Fruit fly (Drosophila melanogaster) whole organism, embryonic: ENCODE measurements around the gene Dora.

Source experiments
- Atf-2 ChIP-seq: fragments of 200-800 bp; sonication (Bioruptor generic); optimal IDR thresholded peaks from 2 replicates; lab custom pipeline; 2016; ENCODE audit warnings: missing biosample characterization, missing genetic modification characterization
- Bdp1 ChIP-seq: fragments of 200-800 bp; sonication (Bioruptor generic); optimal IDR thresholded peaks from 3 replicates; lab custom pipeline; 2016; ENCODE audit warnings: missing biosample characterization, missing genetic modification characterization
- CG11398 ChIP-seq: fragments of 200-800 bp; sonication (Bioruptor generic); optimal IDR thresholded peaks from 2 replicates; lab custom pipeline; 2016; ENCODE audit warnings: missing biosample characterization, missing genetic modification characterization
- CG11695 ChIP-seq: fragments of 200-800 bp; sonication (Bioruptor generic); IDR thresholded peaks from 3 replicates; pipeline ENCODE4 v1.3.6; 2022; ENCODE audit warnings: missing biosample characterization, missing genetic modification characterization
- CG12299 ChIP-seq: fragments of 200-800 bp; sonication (Bioruptor generic); optimal IDR thresholded peaks from 2 replicates; lab custom pipeline; 2018; ENCODE audit warnings: missing biosample characterization, mild to moderate bottlenecking, missing genetic modification characterization
- CG12659 ChIP-seq: fragments of 200-800 bp; sonication (Bioruptor generic); optimal IDR thresholded peaks from 3 replicates; lab custom pipeline; 2017; ENCODE audit warnings: mild to moderate bottlenecking, missing biosample characterization, missing genetic modification reagents, missing genetic modification characterization
- CG13123 ChIP-seq: fragments of 200-800 bp; sonication (Bioruptor generic); optimal IDR thresholded peaks from 2 replicates; lab custom pipeline; 2016; ENCODE audit warnings: missing biosample characterization, missing genetic modification characterization
- CG13624 ChIP-seq: fragments of 200-800 bp; sonication (Bioruptor generic); optimal IDR thresholded peaks from 2 replicates; lab custom pipeline; 2016; ENCODE audit warnings: missing biosample characterization, missing genetic modification characterization
- CG15269 ChIP-seq: fragments of 200-800 bp; sonication (Bioruptor generic); optimal IDR thresholded peaks from 2 replicates; lab custom pipeline; 2018; ENCODE audit warnings: missing biosample characterization, mild to moderate bottlenecking, missing genetic modification characterization, moderate library complexity
- CG1529 ChIP-seq: fragments of 200-800 bp; sonication (Bioruptor generic); optimal IDR thresholded peaks from 3 replicates; lab custom pipeline; 2018; ENCODE audit warnings: missing biosample characterization, missing genetic modification characterization
- CG18262 ChIP-seq: fragments of 200-800 bp; optimal IDR thresholded peaks from 3 replicates; lab custom pipeline; 2019; ENCODE audit warnings: missing biosample characterization, mild to moderate bottlenecking, missing genetic modification characterization, moderate library complexity
- CG2120 ChIP-seq: fragments of 200-800 bp; sonication (Bioruptor generic); optimal IDR thresholded peaks from 3 replicates; lab custom pipeline; 2016; ENCODE audit warnings: missing biosample characterization, missing genetic modification characterization
- CG4730 ChIP-seq: fragments of 200-800 bp; sonication (Bioruptor generic); IDR thresholded peaks from 2 replicates; pipeline ENCODE4 v1.3.6; 2022; ENCODE audit warnings: missing biosample characterization, missing genetic modification characterization
- CG5953 ChIP-seq: fragments of 200-800 bp; sonication (Bioruptor generic); IDR thresholded peaks from 2 replicates; pipeline ENCODE4 v1.3.6; 2022; ENCODE audit warnings: missing biosample characterization, missing genetic modification characterization
- CG6272 ChIP-seq: fragments of 200-800 bp; sonication (Bioruptor generic); IDR thresholded peaks from 2 replicates; pipeline ENCODE4 v1.3.6; 2022; ENCODE audit warnings: missing biosample characterization, missing genetic modification characterization
- CG7357 ChIP-seq: fragments of 200-800 bp; sonication (Bioruptor generic); IDR thresholded peaks from 3 replicates; pipeline ENCODE4 v1.3.6; 2022; ENCODE audit warnings: missing biosample characterization, missing genetic modification characterization
- Drgx ChIP-seq: fragments of 200-800 bp; sonication (Bioruptor generic); IDR thresholded peaks from 2 replicates; pipeline ENCODE4 v1.3.6; 2022; ENCODE audit warnings: missing biosample characterization, missing genetic modification characterization
- E2f1 ChIP-seq: fragments of 200-800 bp; sonication (Bioruptor generic); IDR thresholded peaks from 2 replicates; pipeline ENCODE4 v1.3.6; 2022; ENCODE audit warnings: missing biosample characterization, missing genetic modification characterization
- H15 ChIP-seq: fragments of 200-800 bp; sonication (Bioruptor generic); IDR thresholded peaks from 3 replicates; pipeline ENCODE4 v1.3.6; 2022; ENCODE audit warnings: missing biosample characterization, missing genetic modification characterization
- Lhr ChIP-seq: fragments of 200-800 bp; sonication (Bioruptor generic); optimal IDR thresholded peaks from 3 replicates; lab custom pipeline; 2017; ENCODE audit warnings: mild to moderate bottlenecking, missing biosample characterization, missing genetic modification reagents, missing genetic modification characterization
- Max ChIP-seq: fragments of 200-800 bp; sonication (Bioruptor generic); optimal IDR thresholded peaks from 2 replicates; lab custom pipeline; 2016; ENCODE audit warnings: missing biosample characterization, mild to moderate bottlenecking, missing genetic modification characterization
- Med ChIP-seq: fragments of 200-800 bp; sonication (Bioruptor generic); peaks from one replicate; lab custom pipeline; 2016; ENCODE audit warnings: missing biosample characterization, missing genetic modification characterization, mild to moderate bottlenecking, inconsistent platforms, moderate library complexity
- PHDP ChIP-seq: fragments of 200-800 bp; sonication (Bioruptor generic); optimal IDR thresholded peaks from 3 replicates; lab custom pipeline; 2018; ENCODE audit warnings: missing biosample characterization, mild to moderate bottlenecking, missing genetic modification characterization, moderate library complexity
- Ptx1 ChIP-seq: fragments of 200-800 bp; sonication (Bioruptor generic); IDR thresholded peaks from 2 replicates; pipeline ENCODE4 v1.3.6; 2022; ENCODE audit warnings: missing biosample characterization, missing genetic modification characterization
- Side ChIP-seq: fragments of 200-800 bp; sonication (Bioruptor generic); optimal IDR thresholded peaks from 2 replicates; lab custom pipeline; 2016; ENCODE audit warnings: missing biosample characterization, missing genetic modification characterization
- Spps ChIP-seq: fragments of 200-800 bp; sonication (Bioruptor generic); optimal IDR thresholded peaks from 2 replicates; lab custom pipeline; 2018; ENCODE audit warnings: missing biosample characterization, mild to moderate bottlenecking, missing genetic modification characterization
- Sry-δ ChIP-seq: fragments of 200-800 bp; sonication (Bioruptor generic); optimal IDR thresholded peaks from 2 replicates; lab custom pipeline; 2016; ENCODE audit warnings: missing biosample characterization, missing genetic modification characterization
- Trl ChIP-seq, 3 experiments: fragments of >200 bp in 2 of 3; fragments of 200-800 bp in 1 of 3; sonication (Bioruptor generic) in 1 of 3; optimal IDR thresholded peaks; 2 replicates in 1 of 3; 3 replicates in 2 of 3; lab custom pipeline; 2016 to 2017; ENCODE audit warnings: missing biosample characterization in 1 of 3, missing genetic modification characterization in 1 of 3
- Xbp1 ChIP-seq: fragments of 200-800 bp; sonication (Bioruptor generic); optimal IDR thresholded peaks from 3 replicates; lab custom pipeline; 2016; ENCODE audit warnings: missing biosample characterization, mild to moderate bottlenecking, missing genetic modification characterization
- Xrp1 ChIP-seq: fragments of 200-800 bp; sonication (Bioruptor generic); IDR thresholded peaks from 2 replicates; pipeline ENCODE4 v1.3.6; 2022; ENCODE audit warnings: missing biosample characterization, missing genetic modification characterization
- bsh ChIP-seq, 2 experiments: fragments of 200-800 bp; sonication (Bioruptor generic); optimal IDR thresholded peaks; 2 replicates each; lab custom pipeline; 2017 to 2018; ENCODE audit warnings: mild to moderate bottlenecking in 2 of 2, missing biosample characterization in 2 of 2, missing genetic modification characterization in 2 of 2, moderate library complexity in 1 of 2
- chinmo ChIP-seq: fragments of 200-800 bp; sonication (Bioruptor generic); IDR thresholded peaks from 4 replicates; pipeline ENCODE4 v1.3.6; 2022; ENCODE audit warnings: missing biosample characterization, missing genetic modification characterization; ENCODE audit not compliant: partially characterized antibody
- dm ChIP-seq: fragments of 200-800 bp; sonication (Bioruptor generic); optimal IDR thresholded peaks from 3 replicates; lab custom pipeline; 2016; ENCODE audit warnings: missing biosample characterization, missing genetic modification characterization
- esg ChIP-seq: fragments of 200-800 bp; sonication (Bioruptor generic); conservative IDR thresholded peaks from 2 replicates; pipeline ENCODE4 v1.3.6; 2022; ENCODE audit warnings: missing biosample characterization, missing genetic modification characterization
- eve ChIP-seq, 2 experiments: fragments of >200 bp; optimal IDR thresholded peaks; 2 replicates each; lab custom pipeline; 2017; ENCODE audit warnings: missing biosample characterization in 2 of 2, missing genetic modification characterization in 2 of 2
- grn ChIP-seq: fragments of 200-800 bp; sonication (Bioruptor generic); optimal IDR thresholded peaks from 3 replicates; lab custom pipeline; 2017; ENCODE audit warnings: missing biosample characterization, missing genetic modification characterization
- hb ChIP-seq: fragments of 200-800 bp; sonication (Bioruptor generic); IDR thresholded peaks from 3 replicates; pipeline ENCODE4 v1.3.6; 2022; ENCODE audit warnings: missing biosample characterization, missing genetic modification characterization; ENCODE audit not compliant: partially characterized antibody
- hth ChIP-seq: fragments of >200 bp; optimal IDR thresholded peaks from 2 replicates; lab custom pipeline; 2017; ENCODE audit warnings: inconsistent platforms
- jigr1 ChIP-seq: fragments of 200-800 bp; sonication (Bioruptor generic); IDR thresholded peaks from 3 replicates; pipeline ENCODE4 v1.3.6; 2022; ENCODE audit warnings: missing biosample characterization, missing genetic modification characterization
- jing ChIP-seq: fragments of 200-800 bp; sonication (Bioruptor generic); optimal IDR thresholded peaks from 2 replicates; lab custom pipeline; 2018; ENCODE audit warnings: missing biosample characterization, mild to moderate bottlenecking, missing genetic modification characterization
- jumu ChIP-seq: fragments of 200-800 bp; sonication (Bioruptor generic); optimal IDR thresholded peaks from 3 replicates; lab custom pipeline; 2016; ENCODE audit warnings: missing biosample characterization, missing genetic modification characterization
- klu ChIP-seq: fragments of 200-800 bp; sonication (Bioruptor generic); IDR thresholded peaks from 2 replicates; pipeline ENCODE4 v1.3.6; 2022; ENCODE audit warnings: missing biosample characterization, missing genetic modification characterization
- otp ChIP-seq: fragments of 200-800 bp; sonication (Bioruptor generic); IDR thresholded peaks from 3 replicates; pipeline ENCODE4, ENCODE4 v1.3.6; 2022; ENCODE audit warnings: missing biosample characterization, missing genetic modification characterization
- peb ChIP-seq: fragments of 200-800 bp; sonication (Bioruptor generic); IDR thresholded peaks from 2 replicates; pipeline ENCODE4 v1.3.6; 2022; ENCODE audit warnings: missing biosample characterization, missing genetic modification characterization
- pzg ChIP-seq: fragments of 200-800 bp; sonication (Bioruptor generic); optimal IDR thresholded peaks from 3 replicates; lab custom pipeline; 2018; ENCODE audit warnings: missing biosample characterization, mild to moderate bottlenecking, missing genetic modification characterization, moderate library complexity
- row ChIP-seq: fragments of 200-800 bp; sonication (Bioruptor generic); IDR thresholded peaks from 3 replicates; pipeline ENCODE4 v1.3.6; 2022; ENCODE audit warnings: missing biosample characterization, missing genetic modification characterization
- sens ChIP-seq: fragments of 200-800 bp; sonication (Bioruptor generic); peaks from one replicate; lab custom pipeline; 2016; ENCODE audit warnings: missing biosample characterization, missing genetic modification characterization
- seq ChIP-seq: fragments of 200-800 bp; sonication (Bioruptor generic); IDR thresholded peaks from 2 replicates; pipeline ENCODE4 v1.3.6; 2022; ENCODE audit warnings: missing biosample characterization, missing genetic modification characterization
- so ChIP-seq: fragments of 200-800 bp; sonication (Bioruptor generic); IDR thresholded peaks from 3 replicates; pipeline ENCODE4 v1.3.6; 2022; ENCODE audit warnings: missing biosample characterization, missing genetic modification characterization
- toy ChIP-seq: fragments of 200-800 bp; sonication (Bioruptor generic); IDR thresholded peaks from 2 replicates; pipeline ENCODE4 v1.3.6; 2022; ENCODE audit warnings: missing biosample characterization, missing genetic modification characterization
- unpg ChIP-seq: fragments of 200-800 bp; sonication (Bioruptor generic); optimal IDR thresholded peaks from 3 replicates; lab custom pipeline; 2018; ENCODE audit warnings: missing biosample characterization, mild to moderate bottlenecking, missing genetic modification characterization, moderate library complexity

The Dora gene

dm6 chrX:18837046-18837445 lies 26.7 kb upstream of the Dora start (continued):
- TF ChIP-seq CG13123 (GFP tag; lab: Kevin White, UChicago) (no peak), CG1529 (GFP tag; lab: Kevin White, UChicago) (peak; percentile 21), CG11695 (GFP tag; lab: Robert Waterston, UW) (peak; percentile 45; the same call in 1 of the 3 replicates), Xrp1 (GFP tag; lab: Robert Waterston, UW) (peak; percentile 73), Max (GFP tag; lab: Kevin White, UChicago) (no peak), bsh (GFP tag; optimal IDR thresholded peaks at IDR 0.05; lab: Kevin White, UChicago) (peak in 1 of 2 experiments; percentile 42), row (GFP tag; lab: Robert Waterston, UW) (peak; percentile 86), Spps (no peak), dm (peak; percentile 14), chinmo (GFP tag; lab: Robert Waterston, UW) (no peak), Drgx (GFP tag; lab: Robert Waterston, UW) (peak; percentile 60), CG7357 (peak; percentile 48; the same call in 1 of the 3 replicates), sens (GFP tag; lab: Kevin White, UChicago) (peak; percentile 83), CG12299 (no peak), Side (GFP tag; lab: Kevin White, UChicago) (peak; percentile 22), so (GFP tag; lab: Robert Waterston, UW) (peak; percentile 79), toy (GFP tag; lab: Robert Waterston, UW) (no peak), CG13624 (no peak), peb (GFP tag; lab: Robert Waterston, UW) (no peak), CG2120 (GFP tag; lab: Kevin White, UChicago) (peak; percentile 35), Trl (optimal IDR thresholded peaks at IDR 0.05; lab: Kevin White, UChicago) (no peak), Trl (GFP tag; optimal IDR thresholded peaks at IDR 0.05; lab: Kevin White, UChicago) (peak; percentile 35), unpg (peak; percentile 46), hb (no peak), klu (peak; percentile 14; the same call in 1 of the 2 replicates), CG11398 (GFP tag; lab: Kevin White, UChicago) (peak; percentile 20), seq (GFP tag; lab: Robert Waterston, UW) (0 out of 2 replicates have a peak, but pooled peaks have one; percentile 13), Xbp1 (GFP tag; lab: Kevin White, UChicago) (peak; percentile 58), pzg (GFP tag; lab: Kevin White, UChicago) (no peak), CG6272 (GFP tag; lab: Robert Waterston, UW) (0 out of 2 replicates have a peak, but pooled peaks have one; percentile 22), otp (GFP tag; lab: Robert Waterston, UW) (0 out of 3 replicates have a peak, but pooled peaks have one; percentile 15), hth (no peak), eve (GFP tag; optimal IDR thresholded peaks at IDR 0.05; lab: Kevin White, UChicago) (no peak), CG15269 (tag; lab: Kevin White, UChicago) (peak; percentile 67), CG18262 (tag; lab: Kevin White, UChicago) (peak; percentile 49), PHDP (peak; percentile 22), jumu (peak; percentile 44), Lhr (GFP tag; lab: Kevin White, UChicago) (no peak), Ptx1 (GFP tag; lab: Robert Waterston, UW) (peak; percentile 77), CG5953 (GFP tag; lab: Robert Waterston, UW) (0 out of 2 replicates have a peak, but pooled peaks have one; percentile 29), grn (GFP tag; lab: Kevin White, UChicago) (peak; percentile 62), CG12659 (GFP tag; lab: Kevin White, UChicago) (peak; percentile 41), jing (GFP tag; lab: Kevin White, UChicago) (peak; percentile 1), CG4730 (GFP tag; lab: Robert Waterston, UW) (0 out of 2 replicates have a peak, but pooled peaks have one; percentile 18), Sry-δ (no peak), Bdp1 (GFP tag; lab: Kevin White, UChicago) (peak; percentile 17), E2f1 (GFP tag; lab: Robert Waterston, UW) (peak; percentile 59), Atf-2 (GFP tag; lab: Kevin White, UChicago) (peak; percentile 35), jigr1 (GFP tag; lab: Robert Waterston, UW) (peak; percentile 72; the same call in 1 of the 3 replicates), Med (GFP tag; lab: Kevin White, UChicago) (peak; percentile 80), H15 (GFP tag; lab: Robert Waterston, UW) (0 out of 3 replicates have a peak, but pooled peaks have one; percentile 56), esg (GFP tag; lab: Robert Waterston, UW) (peak; percentile 59)
